Worm (Caenorhabditis elegans): ENCODE measurements around the gene C32B5.15.
A peak's percentile ranks its signal among the peaks of the same experiment; 100 is the strongest.
"Not testable (repeated sequence)": the region's sequence is repeated elsewhere in the genome, so short reads cannot be mapped to it uniquely, and the experiment has no call there.

The C32B5.15 gene

DNA sequence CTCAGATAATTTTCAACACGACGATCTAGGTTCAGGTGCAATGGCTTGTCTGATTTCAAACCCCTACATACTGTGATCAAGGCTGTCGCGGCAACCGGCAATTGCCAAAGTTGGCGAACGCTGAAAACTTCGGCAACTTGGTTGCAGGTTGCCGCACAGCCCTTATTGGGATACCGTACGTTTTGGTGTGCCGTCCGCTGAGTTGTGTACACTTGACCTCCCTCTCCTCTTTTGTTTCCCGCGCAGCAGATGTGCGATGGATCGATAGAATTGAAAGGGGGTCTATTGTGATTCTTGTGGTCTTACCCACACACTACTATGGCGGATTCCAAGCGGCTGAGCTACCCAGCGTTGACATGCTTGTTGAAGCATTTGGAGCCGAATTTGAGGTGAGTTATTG, 12.5 kb downstream of the C32B5.15 start, which contains the start of the genes C32B5.18 and C32B5.7:
Gene C32B5.18, plus strand, starts transcription at position 301 of the 400 bp plus-strand sequence.
Gene C32B5.7, plus strand, starts transcription at position 311 of the 400 bp plus-strand sequence.
- TF ChIP-seq sem-4 (tag; optimal IDR thresholded peaks at IDR 0.05) = no peak

DNA sequence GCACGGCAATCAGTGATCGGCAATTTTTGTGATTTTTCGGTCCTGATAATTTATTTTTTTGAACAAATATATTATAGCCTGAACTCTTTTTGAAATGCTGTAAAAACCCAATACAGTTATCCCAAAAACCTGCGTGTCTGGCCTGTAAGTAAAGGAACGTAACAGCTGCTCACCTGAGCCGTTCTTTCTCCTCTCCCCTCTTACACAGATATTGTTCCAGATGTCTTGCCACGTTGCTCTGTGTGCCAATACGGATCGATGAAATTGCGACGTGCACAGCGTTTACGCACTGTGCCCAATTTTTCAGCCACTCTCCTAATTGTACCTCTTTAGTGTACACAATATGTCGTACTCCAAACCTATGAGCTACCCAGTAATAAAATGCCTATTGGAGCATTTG, 14.1 kb downstream of the C32B5.15 start, which contains the start of gene sdz-4:
Gene sdz-4, plus strand, starts transcription at position 301 of the 400 bp plus-strand sequence.
- TF ChIP-seq Y55F3AM.14 (GFP tag; optimal IDR thresholded peaks at IDR 0.05) (no peak), lin-11 (tag; optimal IDR thresholded peaks at IDR 0.05) (no peak), alr-1 (tag; optimal IDR thresholded peaks at IDR 0.05) (no peak)

DNA sequence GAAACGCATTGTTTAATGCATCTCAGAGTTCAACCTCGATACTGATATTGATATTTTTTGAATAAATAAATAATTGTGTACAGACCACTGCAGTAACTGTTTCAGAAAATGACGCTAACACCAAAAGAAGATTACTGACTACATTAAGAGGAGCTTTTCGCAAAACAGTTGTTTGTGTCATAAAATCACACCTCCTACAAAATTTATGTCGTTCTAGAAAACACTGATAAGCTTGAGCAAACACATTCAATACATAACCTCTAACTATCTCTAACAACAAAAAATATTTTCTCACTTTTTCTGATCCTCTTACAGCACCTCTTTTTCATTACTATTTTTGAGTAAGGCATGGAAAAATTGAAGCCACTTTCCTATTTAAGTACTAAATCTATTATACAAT, 18.1 kb downstream of the C32B5.15 start, which contains the start of gene fbxc-7:
Gene fbxc-7, plus strand, starts transcription at position 301 of the 400 bp plus-strand sequence.
- not testable (repeated sequence) for TF ChIP-seq nhr-129, gmeb-1, ztf-11 (tag; optimal IDR thresholded peaks at IDR 0.05)

- no peak for TF ChIP-seq alr-1 (tag; optimal IDR thresholded peaks at IDR 0.05)
- no peak for TF ChIP-seq unc-62 (GFP tag; optimal IDR thresholded peaks at IDR 0.05)
- no peak for TF ChIP-seq elt-3 (tag; optimal IDR thresholded peaks at IDR 0.05)
- TF ChIP-seq nhr-21 (tag; optimal IDR thresholded peaks at IDR 0.05) = no peak
- no peak for TF ChIP-seq dmd-4 (tag; optimal IDR thresholded peaks at IDR 0.05)
- no peak for TF ChIP-seq aly-2 (tag; optimal IDR thresholded peaks at IDR 0.05)
- no peak for TF ChIP-seq mab-5 (tag; optimal IDR thresholded peaks at IDR 0.05)
- no peak for TF ChIP-seq Y55F3AM.14 (GFP tag; optimal IDR thresholded peaks at IDR 0.05)
- no peak for TF ChIP-seq nhr-237 (tag; optimal IDR thresholded peaks at IDR 0.05)
- TF ChIP-seq unc-39 (tag; optimal IDR thresholded peaks at IDR 0.05) = no peak
- no peak for TF ChIP-seq nhr-129 (tag; optimal IDR thresholded peaks at IDR 0.05)
- TF ChIP-seq lin-11 (tag; optimal IDR thresholded peaks at IDR 0.05) = no peak
These were observed 19.7 kb downstream of the C32B5.15 start for ce11 chrII:953052-953451.

- peak; percentile 33 for TF ChIP-seq unc-55 (GFP tag; optimal IDR thresholded peaks at IDR 0.05)
- peak; percentile 34 for TF ChIP-seq C34F6.9 (tag; optimal IDR thresholded peaks at IDR 0.05)
- no peak for TF ChIP-seq nhr-23 (tag; optimal IDR thresholded peaks at IDR 0.05)
- TF ChIP-seq lin-11 (tag; optimal IDR thresholded peaks at IDR 0.05) = no peak
- TF ChIP-seq nhr-11 (tag; optimal IDR thresholded peaks at IDR 0.05) = no peak
- peak; percentile 54 for TF ChIP-seq sma-9 (GFP tag; optimal IDR thresholded peaks at IDR 0.05)
- no peak for TF ChIP-seq sma-9 (tag; optimal IDR thresholded peaks at IDR 0.05)
- TF ChIP-seq nhr-25 (tag; optimal IDR thresholded peaks at IDR 0.05) = no peak
These were observed 22.4 kb downstream of the C32B5.15 start for ce11 chrII:950374-950773.

DNA sequence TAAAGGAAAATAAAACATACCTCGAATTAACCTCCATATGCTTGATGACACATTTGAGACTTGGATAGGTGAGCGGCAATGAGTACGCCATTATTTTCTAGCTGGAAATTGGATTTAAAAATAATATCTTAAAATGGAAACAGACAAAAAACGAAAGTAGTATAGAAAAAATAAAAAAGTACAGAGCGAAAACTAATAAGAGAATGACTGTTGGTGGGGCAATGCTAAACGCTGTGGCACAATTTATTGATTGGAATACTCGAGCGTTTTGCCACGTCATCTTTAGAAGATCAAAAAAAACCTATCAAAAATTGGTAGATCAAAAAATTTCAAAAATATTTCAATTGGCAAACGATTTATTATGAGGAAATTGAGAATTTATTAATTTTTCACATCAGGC, 24.7 kb downstream of the C32B5.15 start, which contains the start of gene fbxc-32:
Gene fbxc-32, minus strand, starts transcription at position 101 of the 400 bp plus-strand sequence.
- TF ChIP-seq nhr-77 (tag; optimal IDR thresholded peaks at IDR 0.05) = no peak
- no peak for TF ChIP-seq nhr-12 (tag; optimal IDR thresholded peaks at IDR 0.05)
- no peak for TF ChIP-seq mbf-1 (tag; optimal IDR thresholded peaks at IDR 0.05)
- no peak for TF ChIP-seq snpc-4 (tag; optimal IDR thresholded peaks at IDR 0.05)
- TF ChIP-seq crh-2 (tag; optimal IDR thresholded peaks at IDR 0.05) = no peak
- TF ChIP-seq ztf-4 (tag; optimal IDR thresholded peaks at IDR 0.05) = no peak
- TF ChIP-seq nhr-25 (tag; optimal IDR thresholded peaks at IDR 0.05) = no peak

DNA sequence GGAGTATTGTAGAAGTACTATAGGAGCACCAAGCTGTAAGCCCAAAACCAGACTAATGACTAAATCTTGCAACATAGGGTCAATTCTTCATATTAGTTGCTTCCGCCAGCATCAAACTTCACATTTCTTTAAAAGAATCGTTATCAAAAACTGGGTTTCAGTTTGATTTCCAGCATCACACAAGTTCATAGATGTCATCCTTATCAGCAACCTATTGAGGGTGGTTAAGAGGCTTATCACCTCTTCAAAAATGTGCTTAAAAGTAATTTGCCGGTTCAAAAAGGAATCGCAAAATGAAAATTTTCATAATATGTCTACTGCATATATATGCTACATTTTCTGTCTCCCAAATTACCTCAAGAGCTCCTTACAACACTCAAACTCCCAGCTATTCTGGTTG, 29.0 kb downstream of the C32B5.15 start, which contains the start of gene clec-43:
Gene clec-43, plus strand, starts transcription at position 294 of the 400 bp plus-strand sequence.
- TF ChIP-seq sem-4 (tag; optimal IDR thresholded peaks at IDR 0.05) = no peak
- peak; percentile 71 for TF ChIP-seq fos-1 (tag; optimal IDR thresholded peaks at IDR 0.05)

- no peak for TF ChIP-seq ztf-11 (tag; optimal IDR thresholded peaks at IDR 0.05)
- TF ChIP-seq unc-55 (GFP tag; optimal IDR thresholded peaks at IDR 0.05) = no peak
- TF ChIP-seq nhr-11 (tag; optimal IDR thresholded peaks at IDR 0.05) = no peak
- TF ChIP-seq crh-2 (tag; optimal IDR thresholded peaks at IDR 0.05) = no peak
- no peak for TF ChIP-seq ztf-4 (tag; optimal IDR thresholded peaks at IDR 0.05)
- TF ChIP-seq ama-1 (optimal IDR thresholded peaks at IDR 0.05) = no peak
- no peak for TF ChIP-seq skn-1 (tag; optimal IDR thresholded peaks at IDR 0.05)
- no peak for TF ChIP-seq C34F6.9 (tag; optimal IDR thresholded peaks at IDR 0.05)
- no peak for TF ChIP-seq nhr-21 (tag; optimal IDR thresholded peaks at IDR 0.05)
- no peak for TF ChIP-seq unc-62 (GFP tag; optimal IDR thresholded peaks at IDR 0.05)
- TF ChIP-seq egl-27 (tag; optimal IDR thresholded peaks at IDR 0.05) = no peak
- no peak for TF ChIP-seq peb-1 (tag; optimal IDR thresholded peaks at IDR 0.05)
- TF ChIP-seq dmd-4 (tag; optimal IDR thresholded peaks at IDR 0.05) = no peak
- TF ChIP-seq nhr-237 (tag; optimal IDR thresholded peaks at IDR 0.05) = no peak
- TF ChIP-seq ztf-1 (GFP tag; conservative IDR thresholded peaks at IDR 0.05) = no peak
These were observed 32.0 kb downstream of the C32B5.15 start, which contains the start of gene fbxc-36 for ce11 chrII:940779-941178. Gene fbxc-36 (plus strand): TSS chrII:940983.

All from whole organism, L2 larva.